Fruit fly (Drosophila melanogaster) whole organism, embryonic: ENCODE results near the gene CG42268.
A peak's percentile ranks its signal among the peaks of the same experiment; 100 is the strongest.

ENCODE experiments used
- ATbp ChIP-seq: fragments of 200-800 bp; sonication (Bioruptor generic); optimal IDR thresholded peaks from 2 replicates; lab custom pipeline; 2017; ENCODE audit warnings: missing biosample characterization, mild to moderate bottlenecking, missing genetic modification characterization, missing genetic modification reagents
- CG10366 ChIP-seq: fragments of 200-800 bp; sonication (Bioruptor generic); IDR thresholded peaks from 2 replicates; pipeline ENCODE4 v1.3.6; 2022; ENCODE audit warnings: missing biosample characterization, missing genetic modification characterization
- CG10654 ChIP-seq: fragments of 200-800 bp; sonication (Bioruptor generic); optimal IDR thresholded peaks from 2 replicates; lab custom pipeline; 2016; ENCODE audit warnings: missing biosample characterization, missing genetic modification characterization
- CG11093 ChIP-seq: fragments of 200-800 bp; sonication (Bioruptor generic); IDR thresholded peaks from 3 replicates; pipeline ENCODE4 v1.3.6; 2022; ENCODE audit warnings: missing biosample characterization, missing genetic modification characterization
- CG11696 ChIP-seq: fragments of 200-800 bp; sonication (Bioruptor generic); IDR thresholded peaks from 2 replicates; pipeline ENCODE4 v1.3.6; 2022; ENCODE audit warnings: missing biosample characterization, missing genetic modification characterization
- CG13287 ChIP-seq: fragments of 200-800 bp; sonication (Bioruptor generic); IDR thresholded peaks from 2 replicates; pipeline ENCODE4 v1.3.6; 2022; ENCODE audit warnings: missing biosample characterization, missing genetic modification characterization; ENCODE audit not compliant: partially characterized antibody
- CG13296 ChIP-seq: fragments of 200-800 bp; sonication (Bioruptor generic); optimal IDR thresholded peaks from 3 replicates; lab custom pipeline; 2018; ENCODE audit warnings: missing biosample characterization, mild to moderate bottlenecking, missing genetic modification characterization
- CG14014 ChIP-seq: fragments of 200-800 bp; sonication (Bioruptor generic); IDR thresholded peaks from 2 replicates; pipeline ENCODE4 v1.3.6; 2022; ENCODE audit warnings: missing biosample characterization, missing genetic modification characterization
- CG15479 ChIP-seq: fragments of 200-800 bp; sonication (Bioruptor generic); optimal IDR thresholded peaks from 3 replicates; lab custom pipeline; 2019; ENCODE audit warnings: missing biosample characterization, mild to moderate bottlenecking, missing genetic modification characterization, moderate library complexity
- CG17186 ChIP-seq: fragments of 200-800 bp; sonication (Bioruptor generic); optimal IDR thresholded peaks from 3 replicates; lab custom pipeline; 2017; ENCODE audit warnings: missing biosample characterization, missing genetic modification reagents, missing genetic modification characterization
- CG17359 ChIP-seq: fragments of 200-800 bp; sonication (Bioruptor generic); optimal IDR thresholded peaks from 3 replicates; lab custom pipeline; 2018; ENCODE audit warnings: missing biosample characterization, mild to moderate bottlenecking, missing genetic modification characterization, moderate library complexity
- CG17385 ChIP-seq: fragments of 200-800 bp; sonication (Bioruptor generic); optimal IDR thresholded peaks from 3 replicates; lab custom pipeline; 2018; ENCODE audit warnings: missing biosample characterization, mild to moderate bottlenecking, missing genetic modification characterization
- CG17612 ChIP-seq: fragments of 200-800 bp; sonication (Bioruptor generic); IDR thresholded peaks from 2 replicates; pipeline ENCODE4 v1.3.6; 2022; ENCODE audit warnings: missing biosample characterization, missing genetic modification characterization
- CG18599 ChIP-seq: fragments of 200-800 bp; sonication (Bioruptor generic); optimal IDR thresholded peaks from 3 replicates; lab custom pipeline; 2017; ENCODE audit warnings: missing biosample characterization, missing genetic modification characterization, mild to moderate bottlenecking, moderate library complexity, missing genetic modification reagents
- CG2875 ChIP-seq: fragments of 200-800 bp; sonication (Bioruptor generic); optimal IDR thresholded peaks from 2 replicates; lab custom pipeline; 2017; ENCODE audit warnings: missing biosample characterization, mild to moderate bottlenecking, missing genetic modification characterization, missing genetic modification reagents
- CG3847 ChIP-seq: fragments of 200-800 bp; sonication (Bioruptor generic); IDR thresholded peaks from 2 replicates; pipeline ENCODE4 v1.3.6; 2022; ENCODE audit warnings: missing biosample characterization, missing genetic modification characterization
- CG4282 ChIP-seq: fragments of 200-800 bp; sonication (Bioruptor generic); optimal IDR thresholded peaks from 2 replicates; lab custom pipeline; 2016; ENCODE audit warnings: missing biosample characterization, missing genetic modification characterization
- CG4617 ChIP-seq: fragments of 200-800 bp; sonication (Bioruptor generic); optimal IDR thresholded peaks from 3 replicates; lab custom pipeline; 2016; ENCODE audit warnings: missing biosample characterization, missing genetic modification characterization, borderline replicate concordance
- CG6254 ChIP-seq: fragments of 200-800 bp; sonication (Bioruptor generic); optimal IDR thresholded peaks from 3 replicates; lab custom pipeline; 2017; ENCODE audit warnings: mild to moderate bottlenecking, missing biosample characterization, missing genetic modification reagents, missing genetic modification characterization
- CG7963 ChIP-seq: fragments of 200-800 bp; sonication (Bioruptor generic); IDR thresholded peaks from 3 replicates; pipeline ENCODE4 v1.3.6; 2022; ENCODE audit warnings: missing biosample characterization, missing genetic modification characterization; ENCODE audit not compliant: partially characterized antibody
- Camta ChIP-seq: fragments of 200-800 bp; sonication (Bioruptor generic); optimal IDR thresholded peaks from 2 replicates; lab custom pipeline; 2016; ENCODE audit warnings: missing biosample characterization, missing genetic modification characterization
- Ets65A ChIP-seq: fragments of 200-800 bp; sonication (Bioruptor generic); peaks from one replicate; lab custom pipeline; 2016; ENCODE audit warnings: missing biosample characterization, missing genetic modification characterization
- Fer3 ChIP-seq: fragments of 200-800 bp; sonication (Bioruptor generic); optimal IDR thresholded peaks from 2 replicates; lab custom pipeline; 2018; ENCODE audit warnings: missing biosample characterization, mild to moderate bottlenecking, missing genetic modification characterization, moderate library complexity
- H15 ChIP-seq: fragments of 200-800 bp; sonication (Bioruptor generic); IDR thresholded peaks from 3 replicates; pipeline ENCODE4 v1.3.6; 2022; ENCODE audit warnings: missing biosample characterization, missing genetic modification characterization
- H2.0 ChIP-seq: fragments of 200-800 bp; sonication (Bioruptor generic); IDR thresholded peaks from 2 replicates; pipeline ENCODE4 v1.3.6; 2022; ENCODE audit warnings: missing biosample characterization, missing genetic modification characterization
- Hmr ChIP-seq: fragments of 200-800 bp; sonication (Bioruptor generic); optimal IDR thresholded peaks from 3 replicates; lab custom pipeline; 2017; ENCODE audit warnings: mild to moderate bottlenecking, missing biosample characterization, missing genetic modification reagents, missing genetic modification characterization
- Hr3 ChIP-seq: fragments of 200-800 bp; sonication (Bioruptor generic); optimal IDR thresholded peaks from 3 replicates; lab custom pipeline; 2016; ENCODE audit warnings: missing biosample characterization, missing genetic modification characterization
- Hsf ChIP-seq: fragments of 200-800 bp; sonication (Bioruptor generic); optimal IDR thresholded peaks from 3 replicates; lab custom pipeline; 2016; ENCODE audit warnings: missing biosample characterization, missing genetic modification characterization
- Lim3 ChIP-seq: fragments of 200-800 bp; sonication (Bioruptor generic); IDR thresholded peaks from 2 replicates; pipeline ENCODE4 v1.3.6; 2022; ENCODE audit warnings: missing biosample characterization, missing genetic modification characterization
- Mad ChIP-seq: fragments of 200-800 bp; sonication (Bioruptor generic); optimal IDR thresholded peaks from 2 replicates; lab custom pipeline; 2016; ENCODE audit warnings: missing biosample characterization, missing genetic modification characterization
- Pdp1 ChIP-seq, 2 experiments: fragments of 200-800 bp; sonication (Bioruptor generic); optimal IDR thresholded peaks; 3 replicates each; lab custom pipeline; 2016; ENCODE audit warnings: missing biosample characterization in 2 of 2, missing genetic modification characterization in 2 of 2, mild to moderate bottlenecking in 1 of 2, moderate library complexity in 1 of 2
- Ptx1 ChIP-seq: fragments of 200-800 bp; sonication (Bioruptor generic); IDR thresholded peaks from 2 replicates; pipeline ENCODE4 v1.3.6; 2022; ENCODE audit warnings: missing biosample characterization, missing genetic modification characterization
- Ssrp ChIP-seq: fragments of 200-800 bp; sonication (Bioruptor generic); optimal IDR thresholded peaks from 2 replicates; lab custom pipeline; 2018; ENCODE audit warnings: missing biosample characterization, mild to moderate bottlenecking, missing genetic modification characterization, moderate library complexity
- Trl ChIP-seq, 3 experiments: fragments of >200 bp in 2 of 3; fragments of 200-800 bp in 1 of 3; sonication (Bioruptor generic) in 1 of 3; optimal IDR thresholded peaks; 2 replicates in 1 of 3; 3 replicates in 2 of 3; lab custom pipeline; 2016 to 2017; ENCODE audit warnings: missing biosample characterization in 1 of 3, missing genetic modification characterization in 1 of 3
- YL-1 ChIP-seq: fragments of 200-800 bp; sonication (Bioruptor generic); optimal IDR thresholded peaks from 3 replicates; lab custom pipeline; 2017; ENCODE audit warnings: missing biosample characterization, mild to moderate bottlenecking, missing genetic modification characterization
- ac ChIP-seq: fragments of 200-800 bp; sonication (Bioruptor generic); optimal IDR thresholded peaks from 3 replicates; lab custom pipeline; 2017; ENCODE audit warnings: missing biosample characterization, mild to moderate bottlenecking, missing genetic modification characterization
- ase ChIP-seq: fragments of 200-800 bp; sonication (Bioruptor generic); IDR thresholded peaks from 3 replicates; pipeline ENCODE4 v1.3.6; 2022; ENCODE audit warnings: missing biosample characterization, missing genetic modification characterization
- cato ChIP-seq: fragments of 200-800 bp; sonication (Bioruptor generic); optimal IDR thresholded peaks from 2 replicates; lab custom pipeline; 2016; ENCODE audit warnings: missing biosample characterization, missing genetic modification characterization, borderline replicate concordance
- dm ChIP-seq: fragments of 200-800 bp; sonication (Bioruptor generic); optimal IDR thresholded peaks from 3 replicates; lab custom pipeline; 2016; ENCODE audit warnings: missing biosample characterization, missing genetic modification characterization
- grn ChIP-seq: fragments of 200-800 bp; sonication (Bioruptor generic); optimal IDR thresholded peaks from 3 replicates; lab custom pipeline; 2017; ENCODE audit warnings: missing biosample characterization, missing genetic modification characterization
- lbe ChIP-seq: fragments of 200-800 bp; sonication (Bioruptor generic); optimal IDR thresholded peaks from 2 replicates; lab custom pipeline; 2016; ENCODE audit warnings: missing biosample characterization, mild to moderate bottlenecking, missing genetic modification characterization
- nau ChIP-seq: fragments of 200-800 bp; sonication (Bioruptor generic); optimal IDR thresholded peaks from 3 replicates; lab custom pipeline; 2017; ENCODE audit warnings: missing biosample characterization, mild to moderate bottlenecking, missing genetic modification characterization, missing genetic modification reagents
- oc ChIP-seq: fragments of 200-800 bp; sonication (Bioruptor generic); optimal IDR thresholded peaks from 2 replicates; lab custom pipeline; 2018; ENCODE audit warnings: missing biosample characterization, mild to moderate bottlenecking, missing genetic modification characterization, moderate library complexity
- p53 ChIP-seq: fragments of 200-800 bp; sonication (Bioruptor generic); optimal IDR thresholded peaks from 2 replicates; lab custom pipeline; 2016; ENCODE audit warnings: missing biosample characterization, missing genetic modification characterization
- pnt ChIP-seq: fragments of 200-800 bp; sonication (Bioruptor generic); optimal IDR thresholded peaks from 3 replicates; lab custom pipeline; 2016; ENCODE audit warnings: missing biosample characterization, missing genetic modification characterization
- sens-2 ChIP-seq: fragments of 200-800 bp; sonication (Bioruptor generic); IDR thresholded peaks from 2 replicates; pipeline ENCODE4 v1.3.6; 2022; ENCODE audit warnings: missing biosample characterization, missing genetic modification characterization
- slou ChIP-seq: fragments of 200-800 bp; sonication (Bioruptor generic); optimal IDR thresholded peaks from 3 replicates; lab custom pipeline; 2016; ENCODE audit warnings: missing biosample characterization, missing genetic modification characterization
- sr ChIP-seq: fragments of 200-800 bp; sonication (Bioruptor generic); IDR thresholded peaks from 3 replicates; pipeline ENCODE4 v1.3.6; 2022; ENCODE audit warnings: missing biosample characterization, missing genetic modification characterization
- sug ChIP-seq: fragments of 200-800 bp; optimal IDR thresholded peaks from 2 replicates; lab custom pipeline; 2019; ENCODE audit warnings: missing biosample characterization, mild to moderate bottlenecking, missing genetic modification characterization, moderate library complexity

CG42268 gene

dm6 chr3L:9720102-9720501 is 40.1 kb downstream of the CG42268 start:
- no peak for TF ChIP-seq ac
- peak; percentile 91 for TF ChIP-seq Ets65A (GFP tag; lab: Kevin White, UChicago)
- no peak for TF ChIP-seq Hmr (GFP tag; lab: Kevin White, UChicago)
- TF ChIP-seq cato: no peak
- TF ChIP-seq nau (GFP tag; lab: Kevin White, UChicago): no peak
- TF ChIP-seq Ptx1 (GFP tag; lab: Robert Waterston, UW): no peak

- no peak for TF ChIP-seq Lim3 (GFP tag; lab: Robert Waterston, UW)
- no peak for TF ChIP-seq CG15479 (GFP tag; lab: Kevin White, UChicago)
- no peak for TF ChIP-seq Camta (GFP tag; lab: Kevin White, UChicago)
- peak; percentile 59 for TF ChIP-seq YL-1 (GFP tag; lab: Kevin White, UChicago)
- TF ChIP-seq CG17612 (GFP tag; lab: Robert Waterston, UW): no peak
- no peak for TF ChIP-seq sr (GFP tag; lab: Robert Waterston, UW)
- TF ChIP-seq CG4282 (GFP tag; lab: Kevin White, UChicago): no peak
- peak; percentile 2 for TF ChIP-seq Mad (GFP tag; lab: Kevin White, UChicago)
- TF ChIP-seq H15 (GFP tag; lab: Robert Waterston, UW): peak; percentile 29; the same call in 1 of the 3 replicates
- no peak for TF ChIP-seq p53 (GFP tag; lab: Kevin White, UChicago)
- peak; percentile 63 for TF ChIP-seq CG13287 (GFP tag; lab: Robert Waterston, UW)
- TF ChIP-seq dm (GFP tag; lab: Kevin White, UChicago): peak; percentile 84
- peak; percentile 49 for TF ChIP-seq CG10654
- TF ChIP-seq CG10366: peak; percentile 56
- TF ChIP-seq sug (tag; lab: Kevin White, UChicago): peak; percentile 83
- peak; percentile 71 for TF ChIP-seq CG13296 (GFP tag; lab: Kevin White, UChicago)
- peak; percentile 33; the same call in 1 of the 2 replicates for TF ChIP-seq H2.0
- peak; percentile 40 for TF ChIP-seq CG17186 (GFP tag; lab: Kevin White, UChicago)
- peak; percentile 66 for TF ChIP-seq CG17385 (GFP tag; lab: Kevin White, UChicago)
- no peak for TF ChIP-seq CG11696 (GFP tag; lab: Robert Waterston, UW)
- peak; percentile 51 for TF ChIP-seq lbe (GFP tag; lab: Kevin White, UChicago)
- TF ChIP-seq CG14014 (GFP tag; lab: Robert Waterston, UW): peak; percentile 63; the same call in 1 of the 2 replicates
- TF ChIP-seq Trl (optimal IDR thresholded peaks at IDR 0.05; lab: Kevin White, UChicago): no peak
- TF ChIP-seq Trl (GFP tag; optimal IDR thresholded peaks at IDR 0.05; lab: Kevin White, UChicago): no peak
- no peak for TF ChIP-seq Pdp1 (GFP tag; optimal IDR thresholded peaks at IDR 0.05; lab: Kevin White, UChicago)
- TF ChIP-seq sens-2: no peak
- TF ChIP-seq ase (GFP tag; lab: Robert Waterston, UW): 0 out of 3 replicates have a peak, but pooled peaks have one; percentile 42
- peak; percentile 66 for TF ChIP-seq Hr3 (GFP tag; lab: Kevin White, UChicago)
- no peak; the same call in 2 of the 3 replicates for TF ChIP-seq CG11093
- TF ChIP-seq CG2875 (GFP tag; lab: Kevin White, UChicago): no peak
- TF ChIP-seq slou: no peak
- TF ChIP-seq CG18599 (GFP tag; lab: Kevin White, UChicago): peak; percentile 73
- no peak for TF ChIP-seq pnt (GFP tag; lab: Kevin White, UChicago)
- TF ChIP-seq ATbp (GFP tag; lab: Kevin White, UChicago): peak; percentile 25
- TF ChIP-seq Hsf (GFP tag; lab: Kevin White, UChicago): peak; percentile 25
- TF ChIP-seq oc (tag; lab: Kevin White, UChicago): no peak
- TF ChIP-seq CG3847 (GFP tag; lab: Robert Waterston, UW): peak; percentile 78
- no peak for TF ChIP-seq CG7963
- peak; percentile 78 for TF ChIP-seq Ssrp
- peak; percentile 68 for TF ChIP-seq Fer3 (tag; lab: Kevin White, UChicago)
- TF ChIP-seq CG6254: peak; percentile 38
- no peak for TF ChIP-seq grn (GFP tag; lab: Kevin White, UChicago)
- TF ChIP-seq CG4617 (GFP tag; lab: Kevin White, UChicago): peak; percentile 69
- peak; percentile 53 for TF ChIP-seq CG17359 (tag; lab: Kevin White, UChicago)
Observed at dm6 chr3L:9718929-9719328, 41.3 kb downstream of the CG42268 start, which contains the start of the genes CG18178 and CG14174. Gene CG18178 (minus strand): TSS chr3L:9719144. Gene CG14174 (plus strand): TSS chr3L:9719328.
